Worm (Caenorhabditis elegans) whole organism, mixed stage, embryonic: Measurements from ENCODE around the gene F57G9.3.
A peak's percentile ranks its signal among the peaks of the same experiment; 100 is the strongest.

Experiments used
- M03D4.4 ChIP-seq: sonication (generic microtip); optimal IDR thresholded peaks from 2 replicates; lab custom pipeline; 2017; ENCODE audit warnings: mild to moderate bottlenecking, missing genetic modification characterization, missing compliant biosample characterization
- bed-3 ChIP-seq: fragments of 200-800 bp; sonication (Bioruptor generic); optimal IDR thresholded peaks from 3 replicates; lab custom pipeline; 2018; ENCODE audit warnings: mild to moderate bottlenecking, missing genetic modification characterization, moderate library complexity, missing compliant biosample characterization
- blmp-1 ChIP-seq: fragments of 150-350 bp; optimal IDR thresholded peaks from 2 replicates; lab custom pipeline; 2014; ENCODE audit warnings: missing biosample characterization, missing genetic modification characterization
- ces-1 ChIP-seq: fragments of 150-350 bp; optimal IDR thresholded peaks from 2 replicates; lab custom pipeline; 2014; ENCODE audit warnings: missing biosample characterization, missing genetic modification reagents, missing genetic modification characterization
- cnd-1 ChIP-seq: fragments of 200-800 bp; sonication (Bioruptor generic); optimal IDR thresholded peaks from 2 replicates; lab custom pipeline; 2018; ENCODE audit warnings: mild to moderate bottlenecking, missing genetic modification characterization, missing compliant biosample characterization
- drap-1 ChIP-seq: fragments of 200-800 bp; sonication (Bioruptor generic); optimal IDR thresholded peaks from 3 replicates; lab custom pipeline; 2018; ENCODE audit warnings: mild to moderate bottlenecking, missing genetic modification characterization, missing compliant biosample characterization
- elt-1 ChIP-seq: sonication (generic microtip); optimal IDR thresholded peaks from 2 replicates; lab custom pipeline; 2017; ENCODE audit warnings: missing genetic modification characterization, mild to moderate bottlenecking, missing compliant biosample characterization, antibody characterized with exemption, moderate library complexity, borderline replicate concordance; ENCODE audit not compliant: insufficient read depth
- elt-3 ChIP-seq: fragments of 150-350 bp; optimal IDR thresholded peaks from 2 replicates; lab custom pipeline; 2014; ENCODE audit warnings: missing biosample characterization, missing genetic modification characterization
- flh-1 ChIP-seq: fragments of 200-800 bp; sonication (Bioruptor generic); optimal IDR thresholded peaks from 2 replicates; lab custom pipeline; 2018; ENCODE audit warnings: mild to moderate bottlenecking, missing genetic modification characterization, moderate library complexity, missing compliant biosample characterization
- ham-2 ChIP-seq: fragments of 200-800 bp; sonication (Bioruptor generic); optimal IDR thresholded peaks from 2 replicates; lab custom pipeline; 2018; ENCODE audit warnings: mild to moderate bottlenecking, missing genetic modification characterization, missing compliant biosample characterization
- hlh-1 ChIP-seq: fragments of 150-350 bp; optimal IDR thresholded peaks from 2 replicates; lab custom pipeline; 2014; ENCODE audit warnings: missing biosample characterization, missing genetic modification reagents, missing genetic modification characterization
- lin-32 ChIP-seq: fragments of 200-800 bp; sonication (Bioruptor generic); optimal IDR thresholded peaks from 2 replicates; lab custom pipeline; 2018; ENCODE audit warnings: mild to moderate bottlenecking, missing genetic modification characterization, missing compliant biosample characterization
- lsy-2 ChIP-seq: fragments of 150-350 bp; optimal IDR thresholded peaks from 2 replicates; lab custom pipeline; 2014; ENCODE audit warnings: missing biosample characterization, missing genetic modification characterization
- mab-5 ChIP-seq: fragments of 150-350 bp; optimal IDR thresholded peaks from 2 replicates; lab custom pipeline; 2014; ENCODE audit warnings: missing biosample characterization, missing genetic modification characterization
- mep-1 ChIP-seq: fragments of 150-350 bp; optimal IDR thresholded peaks from 2 replicates; lab custom pipeline; 2017; ENCODE audit warnings: missing biosample characterization, missing genetic modification reagents, missing genetic modification characterization, inconsistent platforms
- mls-2 ChIP-seq: sonication (generic microtip); optimal IDR thresholded peaks from 2 replicates; lab custom pipeline; 2016; ENCODE audit warnings: mild to moderate bottlenecking, missing genetic modification characterization, moderate library complexity, missing compliant biosample characterization
- nhr-237 ChIP-seq: fragments of 150-350 bp; optimal IDR thresholded peaks from 2 replicates; lab custom pipeline; 2014; ENCODE audit warnings: missing biosample characterization, missing genetic modification characterization
- nhr-28 ChIP-seq: fragments of 150-350 bp; optimal IDR thresholded peaks from 2 replicates; lab custom pipeline; 2014; ENCODE audit warnings: missing biosample characterization, missing genetic modification characterization
- nhr-76 ChIP-seq: sonication (generic microtip); optimal IDR thresholded peaks from 2 replicates; lab custom pipeline; 2017; ENCODE audit warnings: missing biosample characterization, missing genetic modification characterization
- pha-4 ChIP-seq: fragments of 150-350 bp; optimal IDR thresholded peaks from 2 replicates; lab custom pipeline; 2018; ENCODE audit warnings: missing biosample characterization, missing genetic modification reagents, missing genetic modification characterization
- sem-2 ChIP-seq: fragments of 200-800 bp; sonication (Bioruptor generic); optimal IDR thresholded peaks from 2 replicates; lab custom pipeline; 2018; ENCODE audit warnings: mild to moderate bottlenecking, missing genetic modification characterization, missing compliant biosample characterization
- sptf-1 ChIP-seq: sonication (generic microtip); optimal IDR thresholded peaks from 2 replicates; lab custom pipeline; 2017; ENCODE audit warnings: mild to moderate bottlenecking, missing genetic modification characterization, moderate library complexity, missing compliant biosample characterization
- tbx-8 ChIP-seq: fragments of 200-800 bp; sonication (Bioruptor generic); optimal IDR thresholded peaks from 2 replicates; lab custom pipeline; 2018; ENCODE audit warnings: mild to moderate bottlenecking, missing genetic modification characterization, moderate library complexity, missing compliant biosample characterization
- unc-120 ChIP-seq: sonication (generic microtip); optimal IDR thresholded peaks from 2 replicates; lab custom pipeline; 2017; ENCODE audit warnings: missing genetic modification characterization, missing compliant biosample characterization; ENCODE audit not compliant: poor library complexity, severe bottlenecking
- unc-39 ChIP-seq: fragments of 150-350 bp; optimal IDR thresholded peaks from 2 replicates; lab custom pipeline; 2014; ENCODE audit warnings: missing biosample characterization, missing genetic modification characterization
- unc-62 ChIP-seq: fragments of 150-350 bp; optimal IDR thresholded peaks from 2 replicates; lab custom pipeline; 2014; ENCODE audit warnings: missing biosample characterization, missing genetic modification reagents, missing genetic modification characterization
- ztf-11 ChIP-seq: fragments of 150-350 bp; optimal IDR thresholded peaks from 2 replicates; lab custom pipeline; 2014; ENCODE audit warnings: missing biosample characterization, missing genetic modification characterization

The F57G9.3 gene

DNA sequence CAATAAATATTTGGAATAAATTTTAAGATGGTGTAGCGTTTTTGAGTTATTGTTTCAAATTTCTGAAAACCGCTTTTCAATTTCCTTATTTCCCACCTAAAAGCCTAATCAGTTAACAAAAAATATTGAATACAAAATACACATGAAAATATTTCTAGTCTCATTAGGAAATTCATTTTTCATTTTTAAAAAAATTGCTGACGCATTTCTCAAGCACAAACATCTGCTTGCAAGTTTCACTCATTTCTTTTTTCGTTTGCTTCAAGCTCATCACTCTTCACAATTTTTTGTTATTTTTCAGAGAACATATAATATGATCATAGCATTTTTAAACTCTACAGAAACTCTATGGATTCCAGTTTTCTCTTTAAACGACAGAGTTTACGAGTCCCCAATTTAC is 22.0 kb downstream of the F57G9.3 start, which contains the start of gene sre-41:
TSS of gene sre-41 (plus strand) at position 301 of the 400 bp plus-strand sequence.
- TF ChIP-seq nhr-28 (tag; lab: Kevin White, UChicago) (no peak), M03D4.4 (tag; lab: Kevin White, UChicago) (no peak), elt-1 (no peak), ztf-11 (tag; lab: Kevin White, UChicago) (no peak), hlh-1 (tag; lab: Kevin White, UChicago) (no peak), bed-3 (GFP tag; lab: Kevin White, UChicago) (no peak), ham-2 (GFP tag; lab: Kevin White, UChicago) (no peak), drap-1 (no peak), nhr-237 (no peak), elt-3 (tag; lab: Kevin White, UChicago) (no peak), mls-2 (tag; lab: Kevin White, UChicago) (no peak), lin-32 (GFP tag; lab: Kevin White, UChicago) (no peak), mep-1 (no peak), lsy-2 (tag; lab: Kevin White, UChicago) (no peak), tbx-8 (GFP tag; lab: Kevin White, UChicago) (no peak), mab-5 (tag; lab: Kevin White, UChicago) (no peak), blmp-1 (no peak), unc-62 (GFP tag; lab: Kevin White, UChicago) (no peak)

ce11 chrII:12387487-12387886 is 22.5 kb downstream of the F57G9.3 start:
- no peak for TF ChIP-seq M03D4.4 (tag; lab: Kevin White, UChicago)
- no peak for TF ChIP-seq tbx-8 (GFP tag; lab: Kevin White, UChicago)
- no peak for TF ChIP-seq unc-120 (tag; lab: Kevin White, UChicago)
- TF ChIP-seq unc-39 (tag; lab: Kevin White, UChicago) = no peak
- no peak for TF ChIP-seq hlh-1 (tag; lab: Kevin White, UChicago)

ce11 chrII:12386781-12387180 is 23.2 kb downstream of the F57G9.3 start, which contains the start of gene sre-42:
TSS of gene sre-42 (minus strand) at chrII:12386881.
- TF ChIP-seq nhr-76 (tag; lab: Kevin White, UChicago) = no peak
- TF ChIP-seq sem-2 (GFP tag; lab: Kevin White, UChicago) = no peak
- TF ChIP-seq bed-3 (GFP tag; lab: Kevin White, UChicago) = no peak
- no peak for TF ChIP-seq pha-4 (tag; lab: Kevin White, UChicago)
- no peak for TF ChIP-seq tbx-8 (GFP tag; lab: Kevin White, UChicago)
- no peak for TF ChIP-seq cnd-1 (tag; lab: Kevin White, UChicago)
- no peak for TF ChIP-seq hlh-1 (tag; lab: Kevin White, UChicago)
- no peak for TF ChIP-seq sptf-1
- no peak for TF ChIP-seq nhr-28 (tag; lab: Kevin White, UChicago)
- TF ChIP-seq lsy-2 (tag; lab: Kevin White, UChicago) = no peak
- TF ChIP-seq unc-39 (tag; lab: Kevin White, UChicago) = no peak

DNA sequence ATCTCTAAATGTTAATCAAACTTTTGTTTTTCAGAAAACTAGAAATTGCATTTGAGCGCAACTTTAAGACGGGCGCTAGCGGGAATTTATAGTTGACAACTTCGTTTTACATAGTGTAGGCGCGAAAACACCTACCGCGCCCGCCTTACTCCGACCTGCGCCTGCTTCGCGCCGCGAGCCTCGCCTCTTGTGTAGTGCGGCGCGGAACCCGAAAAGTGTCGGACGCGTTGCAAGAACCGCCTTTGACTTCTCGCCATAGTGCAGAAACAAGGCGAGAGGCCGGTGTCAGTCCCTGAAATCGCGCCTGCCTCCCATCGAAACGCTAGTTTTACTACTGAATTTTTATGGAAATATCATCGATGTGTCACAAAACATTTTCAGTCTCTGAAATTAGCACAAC is 24.2 kb downstream of the F57G9.3 start:
- no peak for TF ChIP-seq ces-1 (GFP tag; lab: Kevin White, UChicago)
- no peak for TF ChIP-seq pha-4 (tag; lab: Kevin White, UChicago)
- no peak for TF ChIP-seq unc-39 (tag; lab: Kevin White, UChicago)
- TF ChIP-seq sptf-1 = no peak
- no peak for TF ChIP-seq ham-2 (GFP tag; lab: Kevin White, UChicago)
- no peak for TF ChIP-seq flh-1

ce11 chrII:12382625-12383562 is 27.1 kb downstream of the F57G9.3 start, which contains the start of gene btb-14:
TSS of gene btb-14 (plus strand) at chrII:12383463.
- peak; percentile 0 for TF ChIP-seq hlh-1 (tag; lab: Kevin White, UChicago)
- peak; percentile 23 for TF ChIP-seq unc-39 (tag; lab: Kevin White, UChicago)
- TF ChIP-seq mab-5 (tag; lab: Kevin White, UChicago) = no peak
